Fruit fly (Drosophila melanogaster): ENCODE measurements around the gene CG32152.
A peak's percentile ranks its signal among the peaks of the same experiment; 100 is the strongest.

The CG32152 gene

DNA sequence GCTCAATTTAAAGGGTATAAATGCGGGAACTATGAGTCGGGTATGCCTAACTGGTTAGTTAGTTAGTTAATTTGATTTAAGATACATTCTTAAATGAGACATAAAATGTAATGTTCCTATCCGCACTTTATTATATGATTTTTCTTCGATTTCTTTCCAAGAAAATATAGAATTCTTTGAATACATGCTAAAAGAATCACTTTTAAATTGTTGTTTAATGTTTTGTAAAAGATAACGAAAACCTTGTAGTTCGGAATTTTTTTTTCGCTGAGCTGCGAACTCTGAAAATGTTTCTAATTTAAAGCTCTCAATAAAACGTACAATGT is 16.2 kb upstream of the CG32152 start (continued):
- TF ChIP-seq Fer3 (tag; optimal IDR thresholded peaks at IDR 0.05) (peak; percentile 6), CG8388 (GFP tag; optimal IDR thresholded peaks at IDR 0.05) (no peak), z (GFP tag; IDR thresholded peaks at IDR 0.05) (no peak), grn (GFP tag; optimal IDR thresholded peaks at IDR 0.05) (no peak), unc-4 (GFP tag; IDR thresholded peaks at IDR 0.05; ENCODE audit: partially characterized antibody) (no peak), CG6654 (GFP tag; optimal IDR thresholded peaks at IDR 0.05) (no peak), CG6791 (GFP tag; IDR thresholded peaks at IDR 0.05; ENCODE audit: partially characterized antibody) (no peak), CG6175 (GFP tag; IDR thresholded peaks at IDR 0.05) (no peak), CG17359 (tag; optimal IDR thresholded peaks at IDR 0.05) (no peak), Gsc (GFP tag; IDR thresholded peaks at IDR 0.05) (no peak), chm (GFP tag; IDR thresholded peaks at IDR 0.05) (no peak), slou (GFP tag; optimal IDR thresholded peaks at IDR 0.05) (no peak), Drgx (GFP tag; IDR thresholded peaks at IDR 0.05) (no peak), CG1603 (tag; optimal IDR thresholded peaks at IDR 0.05) (no peak), gsb-n (tag; optimal IDR thresholded peaks at IDR 0.05) (no peak), Side (GFP tag; optimal IDR thresholded peaks at IDR 0.05) (no peak), Sry-δ (GFP tag; optimal IDR thresholded peaks at IDR 0.05) (no peak), Taf1 (GFP tag; IDR thresholded peaks at IDR 0.05) (no peak), NFAT (GFP tag; IDR thresholded peaks at IDR 0.05) (no peak), CG12744 (GFP tag; optimal IDR thresholded peaks at IDR 0.05) (no peak), Ravus (GFP tag; IDR thresholded peaks at IDR 0.05) (no peak), gcm (GFP tag; optimal IDR thresholded peaks at IDR 0.05) (no peak), fd3F (GFP tag; optimal IDR thresholded peaks at IDR 0.05) (peak; percentile 33), lab (GFP tag; optimal IDR thresholded peaks at IDR 0.05) (peak; percentile 60), CG42726 (GFP tag; IDR thresholded peaks at IDR 0.05; ENCODE audit: partially characterized antibody) (no peak), CG15514 (GFP tag; optimal IDR thresholded peaks at IDR 0.05) (peak; percentile 1), gro (GFP tag; optimal IDR thresholded peaks at IDR 0.05) (no peak), Awh (GFP tag; IDR thresholded peaks at IDR 0.05) (no peak), tio (GFP tag; optimal IDR thresholded peaks at IDR 0.05) (peak; percentile 29), bsh (GFP tag; optimal IDR thresholded peaks at IDR 0.05) (no peak), cato (GFP tag; optimal IDR thresholded peaks at IDR 0.05; ENCODE audit: borderline replicate concordance) (no peak), NfI (GFP tag; optimal IDR thresholded peaks at IDR 0.05) (no peak), CG17802 (tag; optimal IDR thresholded peaks at IDR 0.05) (no peak), trem (tag; optimal IDR thresholded peaks at IDR 0.05) (no peak), prd (optimal IDR thresholded peaks at IDR 0.05) (no peak), prd (GFP tag; IDR thresholded peaks at IDR 0.05) (no peak), CG18262 (tag; optimal IDR thresholded peaks at IDR 0.05) (no peak), Chrac-16 (GFP tag; optimal IDR thresholded peaks at IDR 0.05) (no peak), CkIIα-i1 (GFP tag; IDR thresholded peaks at IDR 0.05) (no peak), CG3847 (GFP tag; IDR thresholded peaks at IDR 0.05) (no peak), abd-A (tag; optimal IDR thresholded peaks at IDR 0.05) (no peak), dimm (GFP tag; IDR thresholded peaks at IDR 0.05) (no peak), Neu2 (GFP tag; optimal IDR thresholded peaks at IDR 0.05; ENCODE audit: borderline replicate concordance) (no peak), onecut (GFP tag; IDR thresholded peaks at IDR 0.05) (no peak), CG1602 (GFP tag; optimal IDR thresholded peaks at IDR 0.05) (no peak), phol (tag; optimal IDR thresholded peaks at IDR 0.05) (no peak), CG4820 (GFP tag; optimal IDR thresholded peaks at IDR 0.05) (no peak), CG2202 (tag; optimal IDR thresholded peaks at IDR 0.05) (no peak), CG17612 (GFP tag; IDR thresholded peaks at IDR 0.05) (no peak), Myb (GFP tag; optimal IDR thresholded peaks at IDR 0.05) (no peak), CG3163 (GFP tag; optimal IDR thresholded peaks at IDR 0.05) (no peak), lmd (GFP tag; IDR thresholded peaks at IDR 0.05) (no peak), CG9437 (GFP tag; optimal IDR thresholded peaks at IDR 0.05) (no peak)
